Worm (Caenorhabditis elegans): Measurements from ENCODE around the gene F14B8.5.

The F14B8.5 gene

ce11 chrX:6928578-6928977 is at the start of gene F14B8.5:
Gene F14B8.5, minus strand, starts transcription at chrX:6928704.
- TF ChIP-seq dao-5 (tag; optimal IDR thresholded peaks at IDR 0.05) (no peak), him-1 (tag; optimal IDR thresholded peaks at IDR 0.05) (no peak), W03F9.2 (tag; optimal IDR thresholded peaks at IDR 0.05) (no peak)

- no peak for TF ChIP-seq him-1 (tag; optimal IDR thresholded peaks at IDR 0.05)
- no peak for TF ChIP-seq dao-5 (tag; optimal IDR thresholded peaks at IDR 0.05)
- no peak for TF ChIP-seq W03F9.2 (tag; optimal IDR thresholded peaks at IDR 0.05)
These were observed 42.8 kb upstream of the F14B8.5 start for ce11 chrX:6971301-6971700.

- TF ChIP-seq W03F9.2 (tag; optimal IDR thresholded peaks at IDR 0.05) (no peak), dao-5 (tag; optimal IDR thresholded peaks at IDR 0.05) (no peak), him-1 (tag; optimal IDR thresholded peaks at IDR 0.05) (no peak)
These were observed 41.6 kb upstream of the F14B8.5 start for ce11 chrX:6970134-6970533.

- no peak for TF ChIP-seq W03F9.2 (tag; optimal IDR thresholded peaks at IDR 0.05)
- TF ChIP-seq him-1 (tag; optimal IDR thresholded peaks at IDR 0.05) = no peak
- TF ChIP-seq dao-5 (tag; optimal IDR thresholded peaks at IDR 0.05) = no peak
These were observed 40.0 kb upstream of the F14B8.5 start for ce11 chrX:6968553-6968952.

ce11 chrX:6967057-6967456 is 38.6 kb upstream of the F14B8.5 start, which contains the start of gene F01E11.3:
Gene F01E11.3, plus strand, starts transcription at chrX:6967357.
- TF ChIP-seq dao-5 (tag; optimal IDR thresholded peaks at IDR 0.05) = no peak
- TF ChIP-seq W03F9.2 (tag; optimal IDR thresholded peaks at IDR 0.05) = no peak
- no peak for TF ChIP-seq him-1 (tag; optimal IDR thresholded peaks at IDR 0.05)

ce11 chrX:6963842-6964241 is 35.3 kb upstream of the F14B8.5 start:
- TF ChIP-seq W03F9.2 (tag; optimal IDR thresholded peaks at IDR 0.05) = no peak
- TF ChIP-seq him-1 (tag; optimal IDR thresholded peaks at IDR 0.05) = no peak
- TF ChIP-seq dao-5 (tag; optimal IDR thresholded peaks at IDR 0.05) = no peak

- TF ChIP-seq dao-5 (tag; optimal IDR thresholded peaks at IDR 0.05) = no peak
- TF ChIP-seq W03F9.2 (tag; optimal IDR thresholded peaks at IDR 0.05) = no peak
- no peak for TF ChIP-seq him-1 (tag; optimal IDR thresholded peaks at IDR 0.05)
These were observed 33.8 kb upstream of the F14B8.5 start for ce11 chrX:6962347-6962746.

- no peak for TF ChIP-seq dao-5 (tag; optimal IDR thresholded peaks at IDR 0.05)
- no peak for TF ChIP-seq him-1 (tag; optimal IDR thresholded peaks at IDR 0.05)
- no peak for TF ChIP-seq W03F9.2 (tag; optimal IDR thresholded peaks at IDR 0.05)
These were observed 31.0 kb upstream of the F14B8.5 start for ce11 chrX:6959534-6959933.

ce11 chrX:6958914-6959313 is 30.4 kb upstream of the F14B8.5 start:
- no peak for TF ChIP-seq him-1 (tag; optimal IDR thresholded peaks at IDR 0.05)
- TF ChIP-seq dao-5 (tag; optimal IDR thresholded peaks at IDR 0.05) = no peak
- TF ChIP-seq W03F9.2 (tag; optimal IDR thresholded peaks at IDR 0.05) = no peak

- TF ChIP-seq W03F9.2 (tag; optimal IDR thresholded peaks at IDR 0.05) (no peak), him-1 (tag; optimal IDR thresholded peaks at IDR 0.05) (no peak), dao-5 (tag; optimal IDR thresholded peaks at IDR 0.05) (no peak)
These were observed 27.8 kb upstream of the F14B8.5 start, which contains the start of gene inx-1 for ce11 chrX:6956299-6956698. Gene inx-1, minus strand, starts transcription at chrX:6956399.

- TF ChIP-seq him-1 (tag; optimal IDR thresholded peaks at IDR 0.05) (no peak), dao-5 (tag; optimal IDR thresholded peaks at IDR 0.05) (no peak), W03F9.2 (tag; optimal IDR thresholded peaks at IDR 0.05) (no peak)
These were observed 24.8 kb upstream of the F14B8.5 start for ce11 chrX:6953339-6953738.

- TF ChIP-seq W03F9.2 (tag; optimal IDR thresholded peaks at IDR 0.05) = no peak
- TF ChIP-seq him-1 (tag; optimal IDR thresholded peaks at IDR 0.05) = no peak
- TF ChIP-seq dao-5 (tag; optimal IDR thresholded peaks at IDR 0.05) = no peak
These were observed 18.3 kb upstream of the F14B8.5 start for ce11 chrX:6946789-6947188.

ce11 chrX:6941711-6942110 is 13.2 kb upstream of the F14B8.5 start:
- TF ChIP-seq him-1 (tag; optimal IDR thresholded peaks at IDR 0.05) (no peak), W03F9.2 (tag; optimal IDR thresholded peaks at IDR 0.05) (no peak), dao-5 (tag; optimal IDR thresholded peaks at IDR 0.05) (no peak)

- no peak for TF ChIP-seq dao-5 (tag; optimal IDR thresholded peaks at IDR 0.05)
- TF ChIP-seq W03F9.2 (tag; optimal IDR thresholded peaks at IDR 0.05) = no peak
- no peak for TF ChIP-seq him-1 (tag; optimal IDR thresholded peaks at IDR 0.05)
These were observed 12.3 kb upstream of the F14B8.5 start for ce11 chrX:6940775-6941174.

ce11 chrX:6939917-6940316 is 11.4 kb upstream of the F14B8.5 start, which contains the start of gene C16E9.1:
Gene C16E9.1, plus strand, starts transcription at chrX:6940217.
- no peak for TF ChIP-seq W03F9.2 (tag; optimal IDR thresholded peaks at IDR 0.05)
- no peak for TF ChIP-seq him-1 (tag; optimal IDR thresholded peaks at IDR 0.05)
- TF ChIP-seq dao-5 (tag; optimal IDR thresholded peaks at IDR 0.05) = no peak

Measured in whole organism, L4/young adult.